Worm (Caenorhabditis elegans) whole organism, L3 larva: ENCODE data around the gene K09F6.11.
"Not testable (repeated sequence)": the region's sequence is repeated elsewhere in the genome, so short reads cannot be mapped to it uniquely, and the experiment has no call there.

Experiments
- R02D3.7 ChIP-seq: fragments of 150-350 bp; optimal IDR thresholded peaks from 2 replicates; lab custom pipeline; 2014; ENCODE audit warnings: missing biosample characterization, missing genetic modification characterization
- aly-2 ChIP-seq: fragments of 150-350 bp; optimal IDR thresholded peaks from 2 replicates; lab custom pipeline; 2014; ENCODE audit warnings: missing biosample characterization, missing genetic modification characterization
- ceh-16 ChIP-seq: sonication (generic microtip); optimal IDR thresholded peaks from 2 replicates; lab custom pipeline; 2017; ENCODE audit warnings: missing biosample characterization, missing genetic modification characterization
- ceh-28 ChIP-seq: fragments of 150-350 bp; optimal IDR thresholded peaks from 2 replicates; lab custom pipeline; 2014; ENCODE audit warnings: missing biosample characterization, missing genetic modification reagents, missing genetic modification characterization
- ceh-82 ChIP-seq: fragments of 150-350 bp; optimal IDR thresholded peaks from 2 replicates; lab custom pipeline; 2014; ENCODE audit warnings: missing biosample characterization, missing genetic modification characterization
- ceh-9 ChIP-seq: sonication (generic microtip); optimal IDR thresholded peaks from 2 replicates; lab custom pipeline; 2018; ENCODE audit warnings: missing biosample characterization, missing genetic modification characterization
- daf-12 ChIP-seq: fragments of 150-350 bp; optimal IDR thresholded peaks from 2 replicates; lab custom pipeline; 2014; ENCODE audit warnings: missing biosample characterization, missing genetic modification reagents, missing genetic modification characterization
- elt-2 ChIP-seq: sonication (generic microtip); optimal IDR thresholded peaks from 2 replicates; lab custom pipeline; 2016; ENCODE audit warnings: missing genetic modification reagents, mild to moderate bottlenecking, missing genetic modification characterization, missing compliant biosample characterization
- elt-3 ChIP-seq, 3 experiments: fragments of 150-350 bp in 1 of 3; sonication (generic microtip) in 2 of 3; optimal IDR thresholded peaks; 2 replicates in 2 of 3; 4 replicates in 1 of 3; lab custom pipeline; 2014 to 2017; ENCODE audit warnings: missing biosample characterization in 3 of 3, missing genetic modification characterization in 3 of 3
- fkh-10 ChIP-seq: sonication (generic microtip); optimal IDR thresholded peaks from 2 replicates; lab custom pipeline; 2017; ENCODE audit warnings: missing biosample characterization, missing genetic modification reagents, missing genetic modification characterization
- fkh-2 ChIP-seq: fragments of 150-350 bp; optimal IDR thresholded peaks from 2 replicates; lab custom pipeline; 2014; ENCODE audit warnings: missing biosample characterization, missing genetic modification reagents, missing genetic modification characterization
- hmg-11 ChIP-seq: sonication (generic microtip); optimal IDR thresholded peaks from 2 replicates; lab custom pipeline; 2016; ENCODE audit warnings: missing genetic modification characterization, missing compliant biosample characterization
- lin-15B ChIP-seq: fragments of 150-350 bp; optimal IDR thresholded peaks from 2 replicates; lab custom pipeline; 2014; ENCODE audit warnings: missing biosample characterization, missing genetic modification characterization
- lin-39 ChIP-seq: fragments of 150-350 bp; optimal IDR thresholded peaks from 2 replicates; lab custom pipeline; 2018; ENCODE audit warnings: missing biosample characterization, missing genetic modification reagents, missing genetic modification characterization
- nhr-11 ChIP-seq: fragments of 150-350 bp; optimal IDR thresholded peaks from 2 replicates; lab custom pipeline; 2014; ENCODE audit warnings: missing biosample characterization, missing genetic modification characterization
- nhr-25 ChIP-seq: sonication (generic microtip); optimal IDR thresholded peaks from 2 replicates; lab custom pipeline; 2017; ENCODE audit warnings: missing biosample characterization, missing genetic modification characterization
- nhr-28 ChIP-seq: fragments of 150-350 bp; optimal IDR thresholded peaks from 2 replicates; lab custom pipeline; 2014; ENCODE audit warnings: missing biosample characterization, missing genetic modification characterization
- nhr-43 ChIP-seq: sonication (generic microtip); optimal IDR thresholded peaks from 2 replicates; lab custom pipeline; 2016; ENCODE audit warnings: mild to moderate bottlenecking, missing genetic modification characterization, missing compliant biosample characterization; ENCODE audit not compliant: poor library complexity, severe bottlenecking
- nhr-67 ChIP-seq: fragments of 150-350 bp; optimal IDR thresholded peaks from 2 replicates; lab custom pipeline; 2014; ENCODE audit warnings: missing biosample characterization, missing genetic modification characterization
- pqm-1 ChIP-seq: fragments of 150-350 bp; optimal IDR thresholded peaks from 2 replicates; lab custom pipeline; 2017; ENCODE audit warnings: missing biosample characterization, missing genetic modification characterization, inconsistent platforms
- sea-2 ChIP-seq: fragments of 150-350 bp; sonication (generic microtip); optimal IDR thresholded peaks from 4 replicates; lab custom pipeline; 2014; ENCODE audit warnings: missing biosample characterization, missing genetic modification reagents, missing genetic modification characterization
- skn-1 ChIP-seq: fragments of 150-350 bp; optimal IDR thresholded peaks from 2 replicates; lab custom pipeline; 2014; ENCODE audit warnings: missing biosample characterization, missing genetic modification characterization
- tbx-2 ChIP-seq: sonication (generic microtip); optimal IDR thresholded peaks from 2 replicates; lab custom pipeline; 2016; ENCODE audit warnings: mild to moderate bottlenecking, missing genetic modification characterization, missing compliant biosample characterization
- unc-39 ChIP-seq: sonication (generic microtip); optimal IDR thresholded peaks from 4 replicates; lab custom pipeline; 2017; ENCODE audit warnings: missing biosample characterization, missing genetic modification characterization
- unc-62 ChIP-seq: fragments of 150-350 bp; sonication (generic microtip); optimal IDR thresholded peaks from 4 replicates; lab custom pipeline; 2014; ENCODE audit warnings: missing biosample characterization, missing genetic modification reagents, missing genetic modification characterization
- zag-1 ChIP-seq: fragments of 150-350 bp; optimal IDR thresholded peaks from 2 replicates; lab custom pipeline; 2014; ENCODE audit warnings: missing biosample characterization, missing genetic modification characterization
- ztf-4 ChIP-seq: fragments of 150-350 bp; optimal IDR thresholded peaks from 2 replicates; lab custom pipeline; 2014; ENCODE audit warnings: missing biosample characterization, missing genetic modification characterization

Gene K09F6.11

ce11 chrII:2253676-2254075, 26.3 kb upstream of the K09F6.11 start:
- no peak for TF ChIP-seq hmg-11 (tag; lab: Kevin White, UChicago)
- TF ChIP-seq nhr-11 (tag; lab: Kevin White, UChicago), result no peak
- TF ChIP-seq ceh-16, result no peak
- TF ChIP-seq unc-62 (GFP tag; lab: Kevin White, UChicago), result no peak
- no peak for TF ChIP-seq aly-2
- TF ChIP-seq pqm-1 (tag; lab: Kevin White, UChicago), result no peak
- no peak for TF ChIP-seq fkh-10 (GFP tag; lab: Kevin White, UChicago)
- TF ChIP-seq sea-2 (GFP tag; lab: Kevin White, UChicago), result no peak
- no peak for TF ChIP-seq ztf-4 (tag; lab: Kevin White, UChicago)
- no peak for TF ChIP-seq tbx-2 (tag; lab: Kevin White, UChicago)
- no peak for TF ChIP-seq nhr-25 (tag; lab: Kevin White, UChicago)
- TF ChIP-seq daf-12 (tag; lab: Kevin White, UChicago), result no peak
- no peak for TF ChIP-seq nhr-28 (tag; lab: Kevin White, UChicago)
- TF ChIP-seq R02D3.7 (tag; lab: Kevin White, UChicago), result no peak
- TF ChIP-seq, all 47 proteins: peak for 0

DNA sequence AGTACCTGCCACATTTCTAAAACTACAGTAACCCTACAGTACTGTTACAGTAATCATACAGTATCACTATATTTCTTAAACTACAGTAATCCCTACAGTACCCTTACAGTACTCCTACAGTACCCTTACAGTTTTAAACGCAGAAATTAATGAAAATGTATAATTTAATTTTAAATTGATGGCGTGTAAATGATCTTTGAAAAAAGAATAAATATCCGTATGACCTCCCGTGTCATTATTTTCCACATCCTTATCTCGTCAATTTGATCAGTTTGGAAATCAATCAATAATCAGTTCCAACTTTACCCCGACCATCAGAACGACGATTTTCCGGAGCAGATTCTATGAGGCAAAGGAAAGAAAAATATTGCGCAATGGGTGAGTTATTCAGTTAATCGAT, 25.1 kb upstream of the K09F6.11 start, which contains the start of gene K09F6.3:
Gene K09F6.3, plus strand, starts transcription at position 301 of the 400 bp plus-strand sequence.
- not testable (repeated sequence) for TF ChIP-seq unc-62 (GFP tag; lab: Kevin White, UChicago); ceh-28 (tag; lab: Kevin White, UChicago); R02D3.7 (tag; lab: Kevin White, UChicago)

DNA sequence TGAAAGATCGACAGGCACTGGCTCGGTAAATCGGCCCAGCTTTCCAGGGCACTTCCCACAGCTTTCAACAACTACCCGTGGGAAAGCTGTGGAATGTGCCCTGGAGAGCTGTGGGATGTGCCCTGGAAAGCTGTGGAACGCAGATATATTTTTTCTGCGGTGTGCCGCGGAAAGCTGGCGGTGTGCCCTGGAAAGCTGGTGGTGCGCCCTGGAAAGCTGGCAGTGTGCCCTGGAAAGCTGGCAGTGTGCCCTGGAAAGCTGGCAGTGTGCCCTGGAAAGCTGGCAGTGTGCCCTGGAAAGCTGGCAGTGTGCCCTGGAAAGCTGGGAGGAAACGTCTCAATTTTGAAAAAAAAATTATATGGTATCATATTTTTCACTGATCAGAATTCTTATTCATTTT, 6.2 kb upstream of the K09F6.11 start:
- TF ChIP-seq elt-3 (tag; optimal IDR thresholded peaks at IDR 0.05; lab: Kevin White, UChicago), result no peak
- TF ChIP-seq lin-15B (tag; lab: Kevin White, UChicago), result no peak
- TF ChIP-seq elt-2, result no peak
- no peak for TF ChIP-seq ztf-4 (tag; lab: Kevin White, UChicago)
- no peak for TF ChIP-seq zag-1 (tag; lab: Kevin White, UChicago)
- TF ChIP-seq ceh-28 (tag; lab: Kevin White, UChicago), result no peak
- no peak for TF ChIP-seq nhr-11 (tag; lab: Kevin White, UChicago)
- no peak for TF ChIP-seq nhr-43 (tag; lab: Kevin White, UChicago)
- TF ChIP-seq ceh-9, result no peak
- no peak for TF ChIP-seq unc-39 (tag; lab: Kevin White, UChicago)

DNA sequence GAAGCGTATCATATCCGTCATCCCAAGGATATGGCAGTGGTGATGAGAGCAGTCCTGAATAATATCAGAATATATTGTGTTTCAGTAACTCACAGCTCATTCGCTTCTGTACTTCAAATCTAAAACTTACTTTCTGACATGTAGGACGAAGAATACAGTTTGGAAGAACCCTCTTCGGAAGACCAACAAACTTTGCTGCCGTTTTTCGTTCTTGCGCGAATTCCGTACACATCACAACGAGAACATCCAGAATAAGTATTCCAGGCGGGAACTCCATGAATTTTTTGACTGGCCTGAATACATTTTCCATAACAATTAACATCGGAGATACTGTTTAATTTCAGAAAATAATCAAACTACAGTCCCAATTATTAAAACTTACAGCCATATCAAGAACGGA, 2.5 kb upstream of the K09F6.11 start, which contains the start of gene K09F6.15:
Gene K09F6.15, minus strand, starts transcription at position 101 of the 400 bp plus-strand sequence.
- TF ChIP-seq skn-1, result no peak

DNA sequence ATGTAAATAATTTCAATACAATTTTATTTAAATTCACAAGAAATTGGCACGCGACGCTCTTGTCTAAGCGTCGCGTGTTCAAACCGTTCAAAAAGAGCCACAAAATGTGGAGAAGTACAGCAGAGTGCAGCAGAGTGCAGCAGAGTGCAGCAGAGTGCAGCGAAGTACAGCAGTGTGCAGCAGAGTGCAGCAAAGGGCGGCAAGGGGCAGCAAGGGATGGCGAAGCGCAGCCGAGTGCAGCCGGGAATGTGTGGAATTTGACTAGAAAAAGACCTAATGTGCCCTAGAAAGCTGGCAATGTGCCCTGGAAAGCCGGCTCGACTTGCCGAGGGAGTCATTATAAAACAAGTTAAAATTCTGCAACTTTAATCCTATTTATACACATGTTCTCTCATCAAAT, 676 bp upstream of the K09F6.11 start, which contains the start of gene K09F6.6:
Gene K09F6.6, minus strand, starts transcription at position 43 of the 400 bp plus-strand sequence.
- TF ChIP-seq nhr-11 (tag; lab: Kevin White, UChicago) (no peak), elt-2 (no peak), fkh-2 (tag; lab: Kevin White, UChicago) (no peak)

ce11 chrII:2282599-2282998, 2.7 kb downstream of the K09F6.11 start, which contains the start of gene K09F6.9:
K09F6.9 (minus strand) TSS chrII:2282699.
- not testable (repeated sequence) for TF ChIP-seq daf-12 (tag; lab: Kevin White, UChicago); aly-2; ceh-82 (tag; lab: Kevin White, UChicago)

DNA sequence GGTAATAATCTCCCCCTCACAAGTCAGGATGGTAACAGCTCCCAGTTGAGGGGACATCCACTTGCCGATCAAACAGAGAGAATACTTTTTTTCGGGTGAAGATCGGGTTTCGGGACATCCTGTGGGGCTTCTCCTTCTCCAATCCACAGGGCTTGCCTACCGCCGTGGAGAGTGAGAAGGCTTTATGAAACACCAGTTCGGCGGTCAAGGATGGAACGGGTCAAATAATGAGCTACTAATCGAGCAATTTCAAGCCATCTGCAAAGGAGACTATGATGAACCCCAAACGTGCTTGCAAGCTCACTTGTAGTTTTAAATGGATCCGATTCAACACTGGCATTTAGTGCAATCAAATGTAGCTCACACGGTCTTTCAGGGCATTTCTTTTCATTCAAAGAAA, 4.8 kb downstream of the K09F6.11 start:
- TF ChIP-seq skn-1, result no peak
- TF ChIP-seq nhr-67 (tag; lab: Kevin White, UChicago), result no peak

DNA sequence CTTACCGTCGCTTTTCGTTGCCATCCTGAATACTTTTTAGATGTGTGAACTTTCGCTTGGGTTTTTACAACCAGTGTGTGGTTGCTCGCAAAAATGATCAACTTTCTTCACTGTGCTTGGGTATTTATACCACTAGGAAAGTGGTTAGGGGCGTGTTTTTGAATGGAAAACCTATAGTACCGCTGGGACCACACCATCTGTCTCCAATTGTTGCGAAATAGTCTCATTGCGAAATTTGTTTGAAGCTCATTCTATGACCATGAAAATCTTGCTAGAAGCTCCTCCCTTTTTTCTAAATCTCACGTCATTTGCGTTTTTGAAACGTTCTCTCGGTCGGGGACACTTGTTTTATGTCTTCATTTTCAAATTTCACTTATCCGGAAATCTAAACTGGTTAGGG, 8.9 kb downstream of the K09F6.11 start, which contains the start of the genes K09F6.10 and K09F6.13:
Gene K09F6.10, minus strand, starts transcription at position 86 of the 400 bp plus-strand sequence.
Gene K09F6.13, plus strand, starts transcription at position 317 of the 400 bp plus-strand sequence.
- TF ChIP-seq lin-39 (tag; lab: Kevin White, UChicago), result peak; percentile 33
- no peak for TF ChIP-seq nhr-11 (tag; lab: Kevin White, UChicago)
